Worm (Caenorhabditis elegans): ENCODE measurements around the gene sec-3.

DNA sequence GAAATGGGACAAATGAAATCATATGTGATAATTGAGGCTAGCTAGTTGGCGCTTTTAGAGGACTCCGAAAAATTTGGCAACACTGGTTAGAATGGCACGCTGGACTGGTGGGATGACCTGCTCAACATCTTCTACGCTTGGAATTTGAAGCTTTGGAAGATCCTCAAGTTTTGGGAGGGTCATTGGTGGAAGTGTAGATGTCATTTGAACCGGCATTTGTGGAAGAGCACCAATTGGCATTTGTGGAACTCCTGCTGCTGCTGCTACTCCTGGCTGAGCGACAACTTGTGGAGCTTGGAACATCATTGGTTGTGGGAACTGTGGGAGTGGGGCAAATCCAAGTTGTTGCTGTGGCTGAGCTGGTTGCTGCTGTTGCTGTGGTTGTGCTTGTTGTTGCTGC lies 7.2 kb downstream of the sec-3 start:
- no peak for TF ChIP-seq dpl-1 (GFP tag; optimal IDR thresholded peaks at IDR 0.05)
- TF ChIP-seq ztf-11 (tag; optimal IDR thresholded peaks at IDR 0.05), result no peak
- no peak for TF ChIP-seq daf-12 (tag; optimal IDR thresholded peaks at IDR 0.05)
- no peak for TF ChIP-seq nhr-76 (tag; optimal IDR thresholded peaks at IDR 0.05)

Measured in whole organism, L4 larva.